Worm (Caenorhabditis elegans) whole organism, L2 larva: ENCODE data around the gene F11G11.13.
"Not testable (repeated sequence)": the region's sequence is repeated elsewhere in the genome, so short reads cannot be mapped to it uniquely, and the experiment has no call there.

ENCODE experiments used
- R02D3.7 ChIP-seq: fragments of 150-350 bp; optimal IDR thresholded peaks from 2 replicates; lab custom pipeline; 2014; ENCODE audit warnings: missing biosample characterization, missing genetic modification characterization
- alr-1 ChIP-seq: fragments of 150-350 bp; optimal IDR thresholded peaks from 2 replicates; lab custom pipeline; 2014; ENCODE audit warnings: missing biosample characterization, missing genetic modification characterization
- crh-2 ChIP-seq: sonication (generic microtip); optimal IDR thresholded peaks from 2 replicates; lab custom pipeline; 2017; ENCODE audit warnings: missing biosample characterization, missing genetic modification characterization
- egl-27 ChIP-seq: sonication (generic microtip); optimal IDR thresholded peaks from 3 replicates; lab custom pipeline; 2017; ENCODE audit warnings: missing biosample characterization, missing genetic modification reagents, missing genetic modification characterization
- elt-3 ChIP-seq: sonication (generic microtip); optimal IDR thresholded peaks from 2 replicates; lab custom pipeline; 2017; ENCODE audit warnings: missing biosample characterization, missing genetic modification characterization
- fos-1 ChIP-seq: fragments of 150-350 bp; optimal IDR thresholded peaks from 2 replicates; lab custom pipeline; 2014; ENCODE audit warnings: missing biosample characterization, missing genetic modification characterization
- lin-11 ChIP-seq: fragments of 150-350 bp; sonication (generic microtip); optimal IDR thresholded peaks from 2 replicates; lab custom pipeline; 2014; ENCODE audit warnings: missing biosample characterization, missing genetic modification characterization, inconsistent platforms, mixed read lengths
- nhr-10 ChIP-seq: sonication (generic microtip); optimal IDR thresholded peaks from 2 replicates; lab custom pipeline; 2017; ENCODE audit warnings: missing biosample characterization, missing genetic modification characterization
- nhr-6 ChIP-seq: fragments of 150-350 bp; optimal IDR thresholded peaks from 2 replicates; lab custom pipeline; 2014; ENCODE audit warnings: missing biosample characterization, missing genetic modification characterization
- skn-1 ChIP-seq: sonication (generic microtip); optimal IDR thresholded peaks from 2 replicates; lab custom pipeline; 2017; ENCODE audit warnings: missing biosample characterization, missing genetic modification characterization
- snpc-4 ChIP-seq: fragments of 150-350 bp; optimal IDR thresholded peaks from 2 replicates; lab custom pipeline; 2014; ENCODE audit warnings: missing biosample characterization, missing genetic modification characterization
- unc-62 ChIP-seq: fragments of 150-350 bp; optimal IDR thresholded peaks from 2 replicates; lab custom pipeline; 2014; ENCODE audit warnings: missing biosample characterization, missing genetic modification reagents, missing genetic modification characterization
- ztf-1 ChIP-seq: fragments of 200-800 bp; sonication (Bioruptor generic); conservative IDR thresholded peaks from 2 replicates; pipeline ENCODE4 v1.3.6; 2022; ENCODE audit warnings: missing genetic modification characterization, missing compliant biosample characterization

DNA sequence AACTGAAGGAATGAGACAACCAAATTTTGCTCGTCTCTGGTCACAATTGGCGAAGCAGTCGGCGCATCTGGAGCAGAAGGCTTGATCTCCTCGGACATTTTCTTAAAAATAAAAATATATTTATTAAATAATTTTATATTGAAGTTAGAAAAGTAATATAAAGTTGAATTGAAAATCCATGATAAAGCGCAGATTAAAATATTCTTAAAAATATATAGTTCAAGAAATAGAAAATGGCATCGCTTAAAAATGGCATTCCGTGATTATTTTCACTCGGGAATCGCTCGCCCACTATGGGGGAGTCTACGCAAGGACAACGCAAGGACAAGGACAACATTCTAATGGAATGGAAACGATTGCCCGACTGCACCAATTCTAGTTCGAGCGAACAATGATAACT is 27.7 kb upstream of the F11G11.13 start, which contains the start of gene sgt-1:
- TF ChIP-seq egl-27 (tag; lab: Kevin White, UChicago); fos-1 (tag; lab: Kevin White, UChicago); snpc-4 (tag; lab: Kevin White, UChicago); unc-62 (GFP tag; lab: Kevin White, UChicago); nhr-6 (tag; lab: Kevin White, UChicago); crh-2 (tag; lab: Kevin White, UChicago); nhr-10 (tag; lab: Kevin White, UChicago); alr-1 (tag; lab: Kevin White, UChicago); skn-1 (tag; lab: Kevin White, UChicago); ztf-1 (GFP tag; lab: Robert Waterston, UW); R02D3.7; elt-3 (tag; lab: Kevin White, UChicago); lin-11 (tag; lab: Kevin White, UChicago): not testable (repeated sequence)
